Fruit fly (Drosophila melanogaster) whole organism, pupa: Measurements from ENCODE around the gene CG16710.

Experiments used
- CG12605 ChIP-seq: fragments of 200-800 bp; sonication (Bioruptor generic); IDR thresholded peaks from 2 replicates; pipeline ENCODE4 v1.3.6; 2022; ENCODE audit warnings: missing biosample characterization, missing genetic modification characterization
- CG13204 ChIP-seq: fragments of 200-800 bp; sonication (Bioruptor generic); optimal IDR thresholded peaks from 2 replicates; lab custom pipeline; 2018; ENCODE audit warnings: missing biosample characterization, mild to moderate bottlenecking, missing genetic modification characterization, moderate library complexity
- CG14655 ChIP-seq: fragments of 200-800 bp; sonication (Bioruptor generic); optimal IDR thresholded peaks from 3 replicates; lab custom pipeline; 2017; ENCODE audit warnings: mild to moderate bottlenecking, missing biosample characterization, missing genetic modification reagents, missing genetic modification characterization
- CG17806 ChIP-seq: fragments of 200-800 bp; sonication (Bioruptor generic); optimal IDR thresholded peaks from 2 replicates; lab custom pipeline; 2018; ENCODE audit warnings: missing biosample characterization, mild to moderate bottlenecking, missing genetic modification characterization, moderate library complexity
- CG32121 ChIP-seq: fragments of 200-800 bp; sonication (Bioruptor generic); IDR thresholded peaks from 2 replicates; pipeline ENCODE4 v1.3.6; 2022; ENCODE audit warnings: missing biosample characterization, missing genetic modification characterization
- CG34367 ChIP-seq: fragments of 200-800 bp; sonication (Bioruptor generic); optimal IDR thresholded peaks from 2 replicates; lab custom pipeline; 2018; ENCODE audit warnings: missing biosample characterization, mild to moderate bottlenecking, missing genetic modification characterization
- CG4496 ChIP-seq: fragments of 200-800 bp; sonication (Bioruptor generic); IDR thresholded peaks from 3 replicates; pipeline ENCODE4 v1.3.6; 2022; ENCODE audit warnings: missing biosample characterization, missing genetic modification characterization
- CG8159 ChIP-seq: fragments of 200-800 bp; sonication (Bioruptor generic); optimal IDR thresholded peaks from 3 replicates; lab custom pipeline; 2018; ENCODE audit warnings: missing biosample characterization, mild to moderate bottlenecking, missing genetic modification characterization, moderate library complexity
- CG9948 ChIP-seq: fragments of 200-800 bp; sonication (Bioruptor generic); optimal IDR thresholded peaks from 2 replicates; lab custom pipeline; 2018; ENCODE audit warnings: missing biosample characterization, mild to moderate bottlenecking, missing genetic modification characterization, moderate library complexity
- D1 ChIP-seq: fragments of 200-800 bp; sonication (Bioruptor generic); optimal IDR thresholded peaks from 2 replicates; lab custom pipeline; 2018; ENCODE audit warnings: missing biosample characterization, mild to moderate bottlenecking, missing genetic modification characterization, moderate library complexity
- EcR ChIP-seq: fragments of 200-800 bp; sonication (Bioruptor generic); optimal IDR thresholded peaks from 3 replicates; lab custom pipeline; 2019; ENCODE audit warnings: missing biosample characterization, missing genetic modification characterization, mild to moderate bottlenecking, moderate library complexity, missing genetic modification reagents
- Ets98B ChIP-seq: fragments of 200-800 bp; sonication (Bioruptor generic); IDR thresholded peaks from 2 replicates; pipeline ENCODE4 v1.3.6; 2022; ENCODE audit warnings: missing biosample characterization, missing genetic modification characterization
- Pif1A ChIP-seq: fragments of 200-800 bp; sonication (Bioruptor generic); optimal IDR thresholded peaks from 3 replicates; lab custom pipeline; 2016; ENCODE audit warnings: missing biosample characterization, missing genetic modification characterization
- fd96Ca ChIP-seq: fragments of 200-800 bp; sonication (Bioruptor generic); IDR thresholded peaks from 3 replicates; pipeline ENCODE4 v1.3.6; 2022; ENCODE audit warnings: missing biosample characterization, missing genetic modification characterization

- TF ChIP-seq CG4496 (GFP tag; lab: Robert Waterston, UW) (no peak), EcR (no peak), Pif1A (no peak), fd96Ca (GFP tag; lab: Robert Waterston, UW) (no peak), Ets98B (GFP tag; lab: Robert Waterston, UW) (no peak), CG14655 (GFP tag; lab: Kevin White, UChicago) (no peak), D1 (tag; lab: Kevin White, UChicago) (no peak), CG32121 (GFP tag; lab: Robert Waterston, UW) (no peak), CG12605 (GFP tag; lab: Robert Waterston, UW) (no peak), CG13204 (GFP tag; lab: Kevin White, UChicago) (no peak), CG34367 (tag; lab: Kevin White, UChicago) (no peak), CG17806 (no peak), CG8159 (tag; lab: Kevin White, UChicago) (no peak), CG9948 (tag; lab: Kevin White, UChicago) (no peak)
Observed at dm6 chr3R:23700304-23700767, 18.0 kb downstream of the CG16710 start, which contains the start of the genes CG31468 and Gba1a.
